Worm (Caenorhabditis elegans): ENCODE data around the gene B0035.15.

DNA sequence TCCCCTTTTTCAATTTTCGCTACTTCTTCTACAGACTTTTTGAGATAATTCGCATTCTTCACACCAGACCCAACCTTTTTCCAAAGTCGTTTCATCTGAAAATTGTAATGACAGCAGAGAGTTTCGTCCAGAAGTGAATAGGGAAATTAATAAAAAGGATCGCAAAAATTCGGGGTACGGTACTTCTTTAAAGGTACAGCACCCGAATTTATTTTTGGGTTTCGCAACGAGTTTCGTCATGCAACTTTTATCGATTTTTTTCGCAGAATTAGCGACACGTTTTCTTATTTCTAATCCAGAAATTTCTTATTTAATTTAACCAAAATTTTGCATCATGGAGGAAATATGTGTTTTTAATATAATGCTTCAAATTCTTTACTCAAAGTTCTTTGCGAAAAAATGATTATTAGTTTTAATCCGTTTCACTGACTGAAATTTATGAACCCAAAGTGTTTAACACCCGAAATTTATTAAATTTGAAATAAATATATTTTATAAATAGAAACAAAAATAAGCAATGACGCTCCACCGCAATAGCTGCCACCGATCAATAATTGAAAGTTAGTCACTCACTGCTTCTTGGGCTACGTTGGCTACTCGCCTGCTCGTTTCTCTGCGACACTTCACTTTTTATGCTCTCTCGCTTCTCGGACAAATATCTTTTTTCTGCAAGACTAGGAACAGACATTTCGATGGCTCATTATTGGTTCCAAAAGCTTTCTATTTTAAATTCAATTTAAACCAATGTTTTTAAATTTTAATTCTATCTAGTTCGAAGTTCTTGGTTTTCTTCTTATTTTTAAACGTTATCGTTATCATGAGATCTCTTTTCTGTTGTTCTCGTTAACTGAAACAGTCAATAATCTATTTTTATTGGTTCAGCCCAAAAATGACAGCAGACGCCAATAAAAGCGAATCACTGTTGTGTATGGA is at the start of gene B0035.15, which contains the start of gene dnj-1:
- no peak for TF ChIP-seq R02D3.7 (tag; optimal IDR thresholded peaks at IDR 0.05)
- TF ChIP-seq fos-1 (tag; optimal IDR thresholded peaks at IDR 0.05), result peak; percentile 67
- TF ChIP-seq zag-1 (tag; optimal IDR thresholded peaks at IDR 0.05), result no peak
- no peak for TF ChIP-seq lin-11 (tag; optimal IDR thresholded peaks at IDR 0.05)

Measured in whole organism, L2 larva.